Worm (Caenorhabditis elegans) whole organism, young adult: ENCODE results near the gene F13D12.3.

Experiments
- B0019.2 ChIP-seq: fragments of 200-800 bp; sonication (Bioruptor generic); conservative IDR thresholded peaks from 2 replicates; pipeline ENCODE4 v1.3.6; 2022; ENCODE audit warnings: missing genetic modification reagents, missing genetic modification characterization, missing compliant biosample characterization
- F10E7.11 ChIP-seq: sonication (generic microtip); optimal IDR thresholded peaks from 2 replicates; lab custom pipeline; 2017; ENCODE audit warnings: mild to moderate bottlenecking, missing genetic modification characterization, moderate library complexity, missing compliant biosample characterization
- F22D6.2 ChIP-seq: sonication (generic microtip); optimal IDR thresholded peaks from 2 replicates; lab custom pipeline; 2016; ENCODE audit warnings: mild to moderate bottlenecking, missing genetic modification characterization, missing compliant biosample characterization
- F39B2.1 ChIP-seq: fragments of 200-800 bp; sonication (Bioruptor generic); IDR thresholded peaks from 2 replicates; pipeline ENCODE4 v1.3.6; 2022; ENCODE audit warnings: missing genetic modification reagents, missing genetic modification characterization, missing compliant biosample characterization
- F55B11.4 ChIP-seq: sonication (generic microtip); optimal IDR thresholded peaks from 2 replicates; lab custom pipeline; 2016; ENCODE audit warnings: missing compliant biosample characterization, missing genetic modification characterization, borderline replicate concordance; ENCODE audit not compliant: insufficient read depth
- F57C9.4 ChIP-seq: sonication (generic microtip); optimal IDR thresholded peaks from 2 replicates; lab custom pipeline; 2017; ENCODE audit warnings: mild to moderate bottlenecking, missing genetic modification characterization, missing compliant biosample characterization
- T07F8.4 ChIP-seq: sonication (generic microtip); optimal IDR thresholded peaks from 2 replicates; lab custom pipeline; 2016; ENCODE audit warnings: mild to moderate bottlenecking, missing genetic modification characterization, moderate library complexity, missing compliant biosample characterization
- T26A5.8 ChIP-seq: sonication (generic microtip); optimal IDR thresholded peaks from 2 replicates; lab custom pipeline; 2016; ENCODE audit warnings: missing genetic modification characterization, missing compliant biosample characterization
- Y53G8AR.9 ChIP-seq: fragments of 200-800 bp; sonication (Bioruptor generic); conservative IDR thresholded peaks from 2 replicates; pipeline ENCODE4 v1.3.6; 2022; ENCODE audit warnings: missing genetic modification reagents, missing genetic modification characterization, missing compliant biosample characterization
- Y56A3A.18 ChIP-seq: fragments of 200-800 bp; sonication (Bioruptor generic); IDR thresholded peaks from 2 replicates; pipeline ENCODE4 v1.3.6; 2022; ENCODE audit warnings: missing genetic modification reagents, missing genetic modification characterization, missing compliant biosample characterization
- Y67H2A.10 ChIP-seq: fragments of 200-800 bp; sonication (Bioruptor generic); conservative IDR thresholded peaks from 2 replicates; pipeline ENCODE4 v1.3.6; 2022; ENCODE audit warnings: missing genetic modification reagents, missing genetic modification characterization, missing compliant biosample characterization
- Y79H2A.3 ChIP-seq: fragments of 200-800 bp; sonication (Bioruptor generic); conservative IDR thresholded peaks from 2 replicates; pipeline ENCODE4 v1.3.6; 2022; ENCODE audit warnings: missing genetic modification reagents, missing genetic modification characterization, missing compliant biosample characterization
- Y95B8A.8 ChIP-seq: fragments of 200-800 bp; sonication (Bioruptor generic); IDR thresholded peaks from 2 replicates; pipeline ENCODE4 v1.3.6; 2022; ENCODE audit warnings: missing genetic modification reagents, missing genetic modification characterization, missing compliant biosample characterization
- aptf-2 ChIP-seq: fragments of 200-800 bp; sonication (Bioruptor generic); conservative IDR thresholded peaks from 2 replicates; pipeline ENCODE4 v1.3.6; 2022; ENCODE audit warnings: missing genetic modification reagents, missing genetic modification characterization, missing compliant biosample characterization
- aptf-3 ChIP-seq: fragments of 200-800 bp; sonication (Bioruptor generic); IDR thresholded peaks from 2 replicates; pipeline ENCODE4 v1.3.6; 2022; ENCODE audit warnings: missing genetic modification characterization, missing compliant biosample characterization
- atf-7 ChIP-seq: sonication (generic microtip); optimal IDR thresholded peaks from 2 replicates; lab custom pipeline; 2017; ENCODE audit warnings: mild to moderate bottlenecking, missing genetic modification characterization, missing compliant biosample characterization
- attf-3 ChIP-seq: fragments of 200-800 bp; sonication (Bioruptor generic); conservative IDR thresholded peaks from 2 replicates; pipeline ENCODE4 v1.3.6; 2022; ENCODE audit warnings: missing genetic modification reagents, missing genetic modification characterization, missing compliant biosample characterization
- ceh-40 ChIP-seq: fragments of 200-800 bp; sonication (Bioruptor generic); IDR thresholded peaks from 2 replicates; pipeline ENCODE4 v1.3.6; 2022; ENCODE audit warnings: missing genetic modification characterization, missing compliant biosample characterization
- ceh-58 ChIP-seq: fragments of 200-800 bp; sonication (Bioruptor generic); IDR thresholded peaks from 2 replicates; pipeline ENCODE4 v1.3.6; 2022; ENCODE audit warnings: missing genetic modification characterization, missing compliant biosample characterization
- ceh-91 ChIP-seq: fragments of 200-800 bp; sonication (Bioruptor generic); IDR thresholded peaks from 2 replicates; pipeline ENCODE4 v1.3.6; 2022; ENCODE audit warnings: missing genetic modification reagents, missing genetic modification characterization, missing compliant biosample characterization
- die-1 ChIP-seq: sonication (generic microtip); optimal IDR thresholded peaks from 2 replicates; lab custom pipeline; 2016; ENCODE audit warnings: missing genotype, mild to moderate bottlenecking, missing genetic modification characterization, missing compliant biosample characterization
- dpl-1 ChIP-seq: fragments of 150-350 bp; optimal IDR thresholded peaks from 2 replicates; lab custom pipeline; 2014; ENCODE audit warnings: missing biosample characterization, missing genetic modification reagents, missing genetic modification characterization
- egl-18 ChIP-seq: fragments of 200-800 bp; sonication (Bioruptor generic); IDR thresholded peaks from 2 replicates; pipeline ENCODE4 v1.3.6; 2022; ENCODE audit warnings: missing genetic modification reagents, missing genetic modification characterization, missing compliant biosample characterization
- ets-4 ChIP-seq: fragments of 200-800 bp; sonication (Bioruptor generic); optimal IDR thresholded peaks from 2 replicates; lab custom pipeline; 2018; ENCODE audit warnings: mild to moderate bottlenecking, missing genetic modification characterization, missing compliant biosample characterization
- gei-17 ChIP-seq: fragments of 200-800 bp; sonication (Bioruptor generic); optimal IDR thresholded peaks from 2 replicates; lab custom pipeline; 2018; ENCODE audit warnings: mild to moderate bottlenecking, missing genetic modification characterization, missing compliant biosample characterization
- hlh-26 ChIP-seq: fragments of 200-800 bp; sonication (Bioruptor generic); conservative IDR thresholded peaks from 2 replicates; pipeline ENCODE4 v1.3.6; 2022; ENCODE audit warnings: missing genetic modification reagents, missing genetic modification characterization, missing compliant biosample characterization
- hsf-1 ChIP-seq: fragments of 200-800 bp; sonication (Bioruptor generic); IDR thresholded peaks from 2 replicates; pipeline ENCODE4 v1.3.6; 2022; ENCODE audit warnings: missing genetic modification reagents, missing genetic modification characterization, missing compliant biosample characterization
- lin-40 ChIP-seq: sonication (generic microtip); optimal IDR thresholded peaks from 2 replicates; lab custom pipeline; 2016; ENCODE audit warnings: missing genetic modification characterization, mild to moderate bottlenecking, missing compliant biosample characterization, missing genotype, missing genetic modification reagents
- lsl-1 ChIP-seq: fragments of 200-800 bp; sonication (Bioruptor generic); optimal IDR thresholded peaks from 2 replicates; lab custom pipeline; 2018; ENCODE audit warnings: mild to moderate bottlenecking, missing genetic modification characterization, moderate library complexity, missing compliant biosample characterization
- lsy-27 ChIP-seq: sonication (generic microtip); optimal IDR thresholded peaks from 2 replicates; lab custom pipeline; 2017; ENCODE audit warnings: missing genetic modification characterization, mild to moderate bottlenecking, missing compliant biosample characterization, antibody characterized with exemption, missing genotype, borderline replicate concordance; ENCODE audit not compliant: insufficient read depth
- madf-6 ChIP-seq: fragments of 200-800 bp; sonication (Bioruptor generic); IDR thresholded peaks from 2 replicates; pipeline ENCODE4 v1.3.6; 2022; ENCODE audit warnings: missing genetic modification reagents, missing genetic modification characterization, missing compliant biosample characterization
- mes-4 ChIP-seq: sonication (generic microtip); optimal IDR thresholded peaks from 2 replicates; lab custom pipeline; 2016; ENCODE audit warnings: missing genotype, missing genetic modification characterization, missing compliant biosample characterization
- nhr-120 ChIP-seq: fragments of 200-800 bp; sonication (Bioruptor generic); IDR thresholded peaks from 2 replicates; pipeline ENCODE4 v1.3.6; 2022; ENCODE audit warnings: missing genetic modification characterization, missing compliant biosample characterization
- nhr-27 ChIP-seq: fragments of 200-800 bp; sonication (Bioruptor generic); optimal IDR thresholded peaks from 2 replicates; lab custom pipeline; 2018; ENCODE audit warnings: mild to moderate bottlenecking, missing genetic modification characterization, moderate library complexity, missing compliant biosample characterization
- rcor-1 ChIP-seq: fragments of 200-800 bp; sonication (Bioruptor generic); IDR thresholded peaks from 2 replicates; pipeline ENCODE4 v1.3.6; 2022; ENCODE audit warnings: missing genetic modification reagents, missing genetic modification characterization, missing compliant biosample characterization
- rec-8 ChIP-seq, 2 experiments: sonication (generic microtip); optimal IDR thresholded peaks; 2 replicates each; lab custom pipeline; 2016; ENCODE audit warnings: mild to moderate bottlenecking in 2 of 2, missing genetic modification characterization in 2 of 2, missing genetic modification reagents in 2 of 2, missing genotype in 2 of 2, missing biosample characterization in 1 of 2, missing compliant biosample characterization in 1 of 2, moderate library complexity in 1 of 2
- repo-1 ChIP-seq: sonication (generic microtip); optimal IDR thresholded peaks from 2 replicates; lab custom pipeline; 2017; ENCODE audit warnings: mild to moderate bottlenecking, missing genetic modification characterization, missing compliant biosample characterization
- sea-2 ChIP-seq: fragments of 200-800 bp; sonication (Bioruptor generic); IDR thresholded peaks from 2 replicates; pipeline ENCODE4 v1.3.6; 2022; ENCODE audit warnings: missing genetic modification characterization, missing compliant biosample characterization
- snpc-1.1 ChIP-seq: sonication (generic microtip); optimal IDR thresholded peaks from 2 replicates; lab custom pipeline; 2017; ENCODE audit warnings: missing genetic modification characterization, mild to moderate bottlenecking, missing compliant biosample characterization, antibody characterized with exemption, moderate library complexity, missing genotype, missing genetic modification reagents; ENCODE audit not compliant: insufficient read depth
- sptf-2 ChIP-seq: fragments of 200-800 bp; sonication (Bioruptor generic); optimal IDR thresholded peaks from 2 replicates; lab custom pipeline; 2018; ENCODE audit warnings: mild to moderate bottlenecking, missing genetic modification characterization, missing compliant biosample characterization
- tbp1 ChIP-seq: fragments of 200-800 bp; sonication (Bioruptor generic); optimal IDR thresholded peaks from 2 replicates; lab custom pipeline; 2018; ENCODE audit warnings: mild to moderate bottlenecking, missing genetic modification characterization, missing compliant biosample characterization
- tlf-1 ChIP-seq: fragments of 200-800 bp; sonication (Bioruptor generic); optimal IDR thresholded peaks from 2 replicates; lab custom pipeline; 2018; ENCODE audit warnings: mild to moderate bottlenecking, missing genetic modification characterization, missing compliant biosample characterization
- xnd-1 ChIP-seq: sonication (generic microtip); optimal IDR thresholded peaks from 2 replicates; lab custom pipeline; 2016; ENCODE audit warnings: missing genotype, missing genetic modification reagents, missing genetic modification characterization, missing compliant biosample characterization
- ztf-18 ChIP-seq: sonication (generic microtip); optimal IDR thresholded peaks from 2 replicates; lab custom pipeline; 2016; ENCODE audit warnings: missing genotype, mild to moderate bottlenecking, missing genetic modification characterization, missing compliant biosample characterization
- ztf-26 ChIP-seq: sonication (generic microtip); optimal IDR thresholded peaks from 2 replicates; lab custom pipeline; 2017; ENCODE audit warnings: missing genetic modification characterization, missing compliant biosample characterization

F13D12.3 gene

ce11 chrII:11726470-11727106, 6.4 kb downstream of the F13D12.3 start, which contains the start of gene F13D12.5 (continued):
- TF ChIP-seq Y56A3A.18 (GFP tag; lab: Robert Waterston, UW), result 0 out of 2 replicates have a peak, but pooled peaks have one; percentile 40
- no peak for TF ChIP-seq ceh-40
- TF ChIP-seq rcor-1 (GFP tag; lab: Robert Waterston, UW), result no peak
- TF ChIP-seq xnd-1 (tag; lab: Kevin White, UChicago), result peak; percentile 82
- TF ChIP-seq ets-4, result no peak
- no peak for TF ChIP-seq F55B11.4 (tag; lab: Kevin White, UChicago)
- TF ChIP-seq hsf-1, result peak; percentile 61; the same call in 1 of the 2 replicates
- TF ChIP-seq ceh-58 (GFP tag; lab: Robert Waterston, UW), result no peak
- peak; percentile 51 for TF ChIP-seq attf-3 (GFP tag; lab: Robert Waterston, UW)
- no peak for TF ChIP-seq ztf-26 (tag; lab: Kevin White, UChicago)
- TF ChIP-seq repo-1 (tag; lab: Kevin White, UChicago), result no peak
- TF ChIP-seq ceh-91, result peak; percentile 88
- no peak for TF ChIP-seq die-1 (tag; lab: Kevin White, UChicago)
- no peak for TF ChIP-seq Y53G8AR.9 (GFP tag; lab: Robert Waterston, UW)
- no peak for TF ChIP-seq rec-8 (tag; optimal IDR thresholded peaks at IDR 0.05; lab: Kevin White, UChicago)
- peak; percentile 94 for TF ChIP-seq lsl-1 (GFP tag; lab: Kevin White, UChicago)
- TF ChIP-seq lin-40, result no peak

- TF ChIP-seq hlh-26, result no peak
- TF ChIP-seq, all 124 proteins: peak for 0
Measured at ce11 chrII:11727438-11727837, 7.2 kb downstream of the F13D12.3 start.

DNA sequence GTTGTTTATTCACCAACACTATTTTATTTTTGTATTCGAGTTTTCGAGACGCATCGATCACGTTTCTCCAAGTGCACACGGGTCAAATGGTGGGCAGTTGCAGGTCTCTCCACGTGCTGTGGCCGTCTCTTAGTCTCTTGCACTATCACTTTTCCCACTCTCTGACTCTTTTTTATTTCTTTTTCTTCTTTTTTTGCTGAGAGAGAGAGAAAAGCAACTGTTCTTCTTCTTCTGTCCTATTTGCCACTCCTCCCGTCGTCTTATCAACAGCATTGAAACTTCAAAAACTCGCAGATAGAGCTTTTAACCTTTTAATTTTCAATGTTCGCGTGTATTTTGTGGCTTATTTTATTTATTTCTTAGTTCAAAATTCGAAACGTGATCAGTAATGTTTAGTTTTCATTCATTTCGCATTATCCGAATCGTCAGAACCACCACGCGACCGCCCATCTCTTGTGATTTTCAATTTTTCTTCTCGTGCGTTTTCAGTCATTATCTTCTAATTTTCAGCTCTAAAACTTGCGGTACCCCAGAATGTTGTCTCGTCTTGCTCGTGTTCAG, 8.4 kb downstream of the F13D12.3 start, which contains the start of gene alh-8:
TSS of gene alh-8 (plus strand) at position 511 of the 561 bp plus-strand sequence.
- TF ChIP-seq Y67H2A.10 (GFP tag; lab: Robert Waterston, UW), result no peak
- TF ChIP-seq tbp1 (GFP tag; lab: Kevin White, UChicago), result peak; percentile 43
- no peak for TF ChIP-seq ceh-40
- TF ChIP-seq ztf-18 (tag; lab: Kevin White, UChicago), result peak; percentile 10
- peak; percentile 30 for TF ChIP-seq gei-17 (GFP tag; lab: Kevin White, UChicago)
- no peak for TF ChIP-seq aptf-3 (GFP tag; lab: Robert Waterston, UW)
- TF ChIP-seq egl-18 (GFP tag; lab: Robert Waterston, UW), result no peak
- TF ChIP-seq dpl-1, result no peak
- no peak for TF ChIP-seq Y79H2A.3 (GFP tag; lab: Robert Waterston, UW)
- no peak for TF ChIP-seq F57C9.4 (tag; lab: Kevin White, UChicago)
- no peak for TF ChIP-seq F39B2.1
- TF ChIP-seq F10E7.11 (tag; lab: Kevin White, UChicago), result peak; percentile 51
- TF ChIP-seq sptf-2, result no peak
- 0 out of 2 replicates have a peak, but pooled peaks have one; percentile 43 for TF ChIP-seq Y95B8A.8
- no peak; the same call in 1 of the 2 replicates for TF ChIP-seq madf-6 (GFP tag; lab: Robert Waterston, UW)
- TF ChIP-seq T26A5.8 (tag; lab: Kevin White, UChicago), result no peak
- TF ChIP-seq lsl-1 (GFP tag; lab: Kevin White, UChicago), result no peak
- TF ChIP-seq snpc-1.1 (tag; lab: Kevin White, UChicago), result no peak
- peak; percentile 65 for TF ChIP-seq tlf-1 (GFP tag; lab: Kevin White, UChicago)
- TF ChIP-seq atf-7, result peak; percentile 61
- TF ChIP-seq mes-4, result no peak
- peak; percentile 42 for TF ChIP-seq F22D6.2 (tag; lab: Kevin White, UChicago)
- TF ChIP-seq nhr-120 (GFP tag; lab: Robert Waterston, UW), result no peak
- no peak for TF ChIP-seq T07F8.4 (tag; lab: Kevin White, UChicago)
- TF ChIP-seq B0019.2 (GFP tag; lab: Robert Waterston, UW), result no peak
- TF ChIP-seq nhr-27 (tag; lab: Kevin White, UChicago), result no peak
- TF ChIP-seq sea-2 (GFP tag; lab: Robert Waterston, UW), result no peak
- no peak for TF ChIP-seq lsy-27 (tag; lab: Kevin White, UChicago)
- TF ChIP-seq aptf-2, result no peak
